Worm (Caenorhabditis elegans) whole organism, young adult: ENCODE results near the gene fbxb-34.
"Not testable (repeated sequence)": the region's sequence is repeated elsewhere in the genome, so short reads cannot be mapped to it uniquely, and the experiment has no call there.

Source experiments
- K11D2.4 ChIP-seq: fragments of 200-800 bp; sonication (Bioruptor generic); IDR thresholded peaks from 2 replicates; pipeline ENCODE4 v1.3.6; 2022; ENCODE audit warnings: missing genetic modification reagents, missing genetic modification characterization, missing compliant biosample characterization
- T26A5.8 ChIP-seq: sonication (generic microtip); optimal IDR thresholded peaks from 2 replicates; lab custom pipeline; 2016; ENCODE audit warnings: missing genetic modification characterization, missing compliant biosample characterization
- ama-1 ChIP-seq, 3 experiments: fragments of 150-350 bp in 1 of 3; sonication (generic microtip) in 2 of 3; optimal IDR thresholded peaks; 2 replicates each; lab custom pipeline; 2014 to 2018; ENCODE audit warnings: missing biosample characterization in 2 of 3, missing genetic modification characterization in 2 of 3, missing genetic modification reagents in 2 of 3
- snpc-1.1 ChIP-seq: sonication (generic microtip); optimal IDR thresholded peaks from 2 replicates; lab custom pipeline; 2017; ENCODE audit warnings: missing genetic modification characterization, mild to moderate bottlenecking, missing compliant biosample characterization, antibody characterized with exemption, moderate library complexity, missing genotype, missing genetic modification reagents; ENCODE audit not compliant: insufficient read depth
- snpc-4 ChIP-seq, 5 experiments: fragments of 150-350 bp in 1 of 5; sonication (generic microtip) in 4 of 5; optimal IDR thresholded peaks; 2 replicates each; lab custom pipeline; 2014 to 2018; ENCODE audit warnings: missing genetic modification characterization in 5 of 5, missing biosample characterization in 3 of 5, antibody characterized with exemption in 2 of 5, mild to moderate bottlenecking in 2 of 5, missing compliant biosample characterization in 2 of 5, missing genotype in 2 of 5, moderate library complexity in 2 of 5, missing genetic modification reagents in 1 of 5

ce11 chrII:612361-612760 lies 24.7 kb downstream of the fbxb-34 start, which contains the start of gene clec-118:
- not testable (repeated sequence) for TF ChIP-seq K11D2.4 (GFP tag; lab: Robert Waterston, UW); T26A5.8 (tag; lab: Kevin White, UChicago); snpc-4 (GFP tag; optimal IDR thresholded peaks at IDR 0.05; lab: Kevin White, UChicago); snpc-4 (tag; optimal IDR thresholded peaks at IDR 0.05; lab: Kevin White, UChicago); snpc-1.1 (tag; lab: Kevin White, UChicago); ama-1 (optimal IDR thresholded peaks at IDR 0.05; lab: Kevin White, UChicago); ama-1 (GFP tag; optimal IDR thresholded peaks at IDR 0.05; lab: Kevin White, UChicago)
